Worm (Caenorhabditis elegans) whole organism, L4 larva: ENCODE results near the gene pqn-42.

Experiments used
- D1046.2 ChIP-seq: fragments of 200-800 bp; sonication (Bioruptor generic); IDR thresholded peaks from 2 replicates; pipeline ENCODE4 v1.3.6; 2022; ENCODE audit warnings: missing genetic modification characterization, missing compliant biosample characterization
- ama-1 ChIP-seq: fragments of 150-350 bp; optimal IDR thresholded peaks from 2 replicates; lab custom pipeline; 2014; ENCODE audit warnings: inconsistent platforms, mixed read lengths
- dve-1 ChIP-seq: sonication (generic microtip); optimal IDR thresholded peaks from 2 replicates; lab custom pipeline; 2017; ENCODE audit warnings: antibody characterized with exemption, mild to moderate bottlenecking, missing genetic modification characterization, missing compliant biosample characterization; ENCODE audit not compliant: insufficient read depth
- fos-1 ChIP-seq: fragments of 150-350 bp; optimal IDR thresholded peaks from 2 replicates; lab custom pipeline; 2014; ENCODE audit warnings: missing biosample characterization, missing genetic modification characterization
- nhr-237 ChIP-seq: sonication (generic microtip); optimal IDR thresholded peaks from 2 replicates; lab custom pipeline; 2017; ENCODE audit warnings: missing biosample characterization, missing genetic modification characterization
- tag-97 ChIP-seq: fragments of 200-800 bp; sonication (Bioruptor generic); IDR thresholded peaks from 2 replicates; pipeline ENCODE4 v1.3.6; 2022; ENCODE audit warnings: missing genetic modification characterization, missing compliant biosample characterization
- unc-130 ChIP-seq: sonication (generic microtip); optimal IDR thresholded peaks from 2 replicates; lab custom pipeline; 2016; ENCODE audit warnings: missing genetic modification reagents, missing genetic modification characterization, missing compliant biosample characterization
- unc-62 ChIP-seq, 3 experiments: fragments of 150-350 bp in 1 of 3; sonication (generic microtip); optimal IDR thresholded peaks in 2 of 3; peaks in 1 of 3; 1 replicate in 1 of 3; 2 replicates in 2 of 3; lab custom pipeline; 2014 to 2017; ENCODE audit warnings: missing biosample characterization in 3 of 3, missing genetic modification characterization in 3 of 3, missing genetic modification reagents in 3 of 3, missing genotype in 1 of 3
- ztf-7 ChIP-seq: fragments of 150-350 bp; optimal IDR thresholded peaks from 2 replicates; lab custom pipeline; 2014; ENCODE audit warnings: missing biosample characterization, missing genetic modification characterization

DNA sequence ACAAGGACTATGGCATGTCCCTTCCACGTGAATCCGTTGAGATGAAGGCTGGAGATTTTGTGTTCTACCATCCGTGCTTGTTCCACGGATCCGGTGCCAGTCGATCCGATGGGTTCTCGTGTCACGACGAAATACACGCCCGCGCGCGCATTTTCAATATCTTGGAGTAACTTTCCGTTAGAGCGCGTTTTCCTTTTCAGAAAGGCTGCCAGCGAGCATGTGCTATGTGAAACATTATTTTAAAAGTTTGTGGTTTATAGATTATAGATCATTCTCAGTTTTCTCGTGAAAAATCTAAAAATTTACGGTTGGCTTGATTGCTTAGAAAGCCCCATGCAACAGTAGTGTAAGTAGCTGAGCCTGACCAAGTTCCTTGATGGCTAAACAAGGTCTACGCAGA, 39.9 kb downstream of the pqn-42 start, which contains the start of gene fbxc-20:
- TF ChIP-seq unc-130: no peak
- TF ChIP-seq dve-1 (tag; lab: Kevin White, UChicago): no peak
- no peak for TF ChIP-seq nhr-237 (tag; lab: Kevin White, UChicago)
- no peak for TF ChIP-seq ama-1 (lab: Kevin White, UChicago)
- no peak for TF ChIP-seq tag-97 (GFP tag; lab: Robert Waterston, UW)
- no peak for TF ChIP-seq ztf-7 (tag; lab: Kevin White, UChicago)
- no peak for TF ChIP-seq D1046.2 (GFP tag; lab: Robert Waterston, UW)
- no peak for TF ChIP-seq unc-62 (GFP tag; optimal IDR thresholded peaks at IDR 0.05 in 1 of 2; lab: Kevin White, UChicago)
- TF ChIP-seq unc-62 (tag; optimal IDR thresholded peaks at IDR 0.05; lab: Kevin White, UChicago): no peak
- TF ChIP-seq fos-1 (tag; lab: Kevin White, UChicago): no peak
